Fruit fly (Drosophila melanogaster) whole organism, prepupa: ENCODE data around the gene Tsp.

Source experiments
- CG10669 ChIP-seq: fragments of 200-800 bp; sonication (Bioruptor generic); optimal IDR thresholded peaks from 3 replicates; lab custom pipeline; 2018; ENCODE audit warnings: missing biosample characterization, mild to moderate bottlenecking, missing genetic modification characterization, moderate library complexity
- CG15336 ChIP-seq: fragments of 200-800 bp; sonication (Bioruptor generic); IDR thresholded peaks from 2 replicates; pipeline ENCODE4 v1.3.6; 2022; ENCODE audit warnings: missing biosample characterization, missing genetic modification characterization
- CG16779 ChIP-seq: fragments of 200-800 bp; sonication (Bioruptor generic); optimal IDR thresholded peaks from 3 replicates; lab custom pipeline; 2017; ENCODE audit warnings: missing biosample characterization, mild to moderate bottlenecking, missing genetic modification characterization
- CG6854 ChIP-seq: fragments of 200-800 bp; sonication (Bioruptor generic); optimal IDR thresholded peaks from 2 replicates; lab custom pipeline; 2017; ENCODE audit warnings: missing biosample characterization, mild to moderate bottlenecking, missing genetic modification characterization
- Hr4 ChIP-seq: fragments of 200-800 bp; sonication (Bioruptor generic); optimal IDR thresholded peaks from 3 replicates; lab custom pipeline; 2016; ENCODE audit warnings: missing biosample characterization, missing genetic modification characterization
- esn ChIP-seq: fragments of 200-800 bp; sonication (Bioruptor generic); optimal IDR thresholded peaks from 2 replicates; lab custom pipeline; 2016; ENCODE audit warnings: missing biosample characterization, mild to moderate bottlenecking, missing genetic modification characterization, moderate library complexity

DNA sequence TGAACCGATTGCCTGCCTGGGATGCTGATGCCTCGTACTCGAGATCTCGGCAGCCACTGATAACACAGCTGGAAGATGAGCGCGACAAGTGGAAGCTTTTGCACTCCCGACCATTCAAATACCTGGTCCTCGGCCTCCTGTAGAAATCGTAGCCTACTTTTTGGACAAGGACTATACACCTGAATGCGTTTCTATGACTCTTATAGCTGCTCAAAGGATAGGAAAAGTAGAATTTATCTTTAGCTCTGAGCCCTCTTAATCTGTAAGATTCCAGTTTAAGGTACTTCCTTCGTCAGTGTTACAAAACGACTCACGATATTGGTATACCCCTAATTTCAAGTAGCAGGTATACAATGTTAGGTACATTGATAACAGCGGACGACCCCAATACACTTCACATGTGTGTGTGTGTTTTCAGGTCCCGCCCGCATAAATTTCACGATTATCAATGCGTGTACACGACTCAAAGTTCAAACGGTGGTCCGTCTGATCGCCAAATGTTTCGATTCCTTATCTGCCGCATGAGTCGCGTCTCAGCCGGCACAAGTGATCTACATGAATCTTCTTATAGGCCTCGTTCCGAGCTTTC is 7.4 kb upstream of the Tsp start, which contains the start of gene AkhR:
- TF ChIP-seq CG10669 (GFP tag; lab: Kevin White, UChicago) = no peak
- TF ChIP-seq Hr4 (GFP tag; lab: Kevin White, UChicago) = no peak
- no peak for TF ChIP-seq CG16779 (tag; lab: Kevin White, UChicago)
- no peak for TF ChIP-seq CG6854
- no peak for TF ChIP-seq CG15336 (GFP tag; lab: Robert Waterston, UW)
- TF ChIP-seq esn (GFP tag; lab: Kevin White, UChicago) = no peak
